Worm (Caenorhabditis elegans) whole organism, late embryonic: Measurements from ENCODE around the gene str-2.

Experiments
- K02D7.2 ChIP-seq: sonication (generic microtip); optimal IDR thresholded peaks from 2 replicates; lab custom pipeline; 2017; ENCODE audit warnings: mild to moderate bottlenecking, missing genetic modification characterization, missing compliant biosample characterization
- Y22D7AL.16 ChIP-seq: sonication (generic microtip); optimal IDR thresholded peaks from 2 replicates; lab custom pipeline; 2016; ENCODE audit warnings: missing genetic modification characterization, missing compliant biosample characterization
- ahr-1 ChIP-seq: sonication (generic microtip); optimal IDR thresholded peaks from 2 replicates; lab custom pipeline; 2016; ENCODE audit warnings: missing genetic modification characterization, missing compliant biosample characterization
- ama-1 ChIP-seq: fragments of 150-350 bp; optimal IDR thresholded peaks from 2 replicates; lab custom pipeline; 2014
- hlh-30 ChIP-seq: sonication (generic microtip); optimal IDR thresholded peaks from 2 replicates; lab custom pipeline; 2017; ENCODE audit warnings: antibody characterized with exemption, missing genetic modification characterization, missing compliant biosample characterization; ENCODE audit not compliant: insufficient read depth
- nfya-1 ChIP-seq: sonication (generic microtip); optimal IDR thresholded peaks from 2 replicates; lab custom pipeline; 2017; ENCODE audit warnings: missing genetic modification characterization, mild to moderate bottlenecking, missing compliant biosample characterization, antibody characterized with exemption, moderate library complexity
- pha-4 ChIP-seq: fragments of 150-350 bp; optimal IDR thresholded peaks from 2 replicates; lab custom pipeline; 2018; ENCODE audit warnings: missing biosample characterization, missing genetic modification reagents, missing genetic modification characterization
- ref-2 ChIP-seq: sonication (generic microtip); optimal IDR thresholded peaks from 2 replicates; lab custom pipeline; 2016; ENCODE audit warnings: missing genetic modification characterization, missing compliant biosample characterization

- TF ChIP-seq ama-1 (lab: Kevin White, UChicago) (no peak), nfya-1 (tag; lab: Kevin White, UChicago) (no peak), pha-4 (tag; lab: Kevin White, UChicago) (no peak), Y22D7AL.16 (tag; lab: Kevin White, UChicago) (no peak), ref-2 (tag; lab: Kevin White, UChicago) (no peak), hlh-30 (tag; lab: Kevin White, UChicago) (no peak), K02D7.2 (no peak), ahr-1 (no peak)
Observed at ce11 chrV:9798212-9798611, 25.8 kb downstream of the str-2 start.
